Comparison of ENCODE assay signal across 6 worm cellular contexts in genomic region chrII:13817474-13817873, ce11.
TF ChIP-seq lines count a peak whose summit lies in the region.

No protein-coding gene starts in this region.

TF ChIP-seq in whole organism, L4 larva, 104 proteins besides CTCF, POLR2A, EP300 and RAD21:
- TF ChIP-seq nhr-102 (tag; optimal IDR thresholded peaks at IDR 0.05; lab: Kevin White, UChicago) (peak; percentile 2), php-3 (GFP tag; IDR thresholded peaks at IDR 0.05; lab: Robert Waterston, UW) (0 out of 2 replicates have a peak, but pooled peaks have one; percentile 7), lin-38 (GFP tag; IDR thresholded peaks at IDR 0.05; lab: Robert Waterston, UW) (peak; percentile 46), snpc-1.2 (GFP tag; IDR thresholded peaks at IDR 0.05; lab: Robert Waterston, UW) (0 out of 2 replicates have a peak, but pooled peaks have one; percentile 51), nhr-42 (GFP tag; IDR thresholded peaks at IDR 0.05; lab: Robert Waterston, UW) (0 out of 2 replicates have a peak, but pooled peaks have one; percentile 43), arid-1 (GFP tag; conservative IDR thresholded peaks at IDR 0.05; lab: Robert Waterston, UW) (0 out of 2 replicates have a peak, but pooled peaks have one; percentile 41)
TF ChIP-seq in whole organism, L4 larva: peak in this region for 6; not testable (repeated sequence) for 98.

TF ChIP-seq in whole organism, early embryonic, 17 proteins besides CTCF, POLR2A, EP300 and RAD21:
- peak; percentile 78; the same call in 1 of the 2 replicates for TF ChIP-seq sea-1 (GFP tag; conservative IDR thresholded peaks at IDR 0.05; lab: Robert Waterston, UW)
- TF ChIP-seq scrt-1 (GFP tag; IDR thresholded peaks at IDR 0.05; lab: Robert Waterston, UW): 0 out of 2 replicates have a peak, but pooled peaks have one; percentile 11
- TF ChIP-seq ama-1 (optimal IDR thresholded peaks at IDR 0.05; lab: Kevin White, UChicago): peak; percentile 72
- peak; percentile 73 for TF ChIP-seq aly-1 (tag; optimal IDR thresholded peaks at IDR 0.05; lab: Kevin White, UChicago)
- TF ChIP-seq pes-1 (GFP tag; IDR thresholded peaks at IDR 0.05; lab: Robert Waterston, UW): peak; percentile 67
TF ChIP-seq in whole organism, early embryonic: peak in this region for 5; not testable (repeated sequence) for 12.

TF ChIP-seq in whole organism, late embryonic, 69 proteins besides CTCF, POLR2A, EP300 and RAD21:
- TF ChIP-seq K09A11.1 (tag; optimal IDR thresholded peaks at IDR 0.05; lab: Kevin White, UChicago; ENCODE audit: insufficient read depth) (peak; percentile 19), ama-1 (optimal IDR thresholded peaks at IDR 0.05; lab: Kevin White, UChicago) (peak; percentile 66)
TF ChIP-seq in whole organism, late embryonic: peak in this region for 2; not testable (repeated sequence) for 67.

TF ChIP-seq in whole organism, midembryonic, 9 proteins besides CTCF, POLR2A, EP300 and RAD21:
- peak; percentile 84 for TF ChIP-seq flt-1 (GFP tag; IDR thresholded peaks at IDR 0.05; lab: Robert Waterston, UW)

TF ChIP-seq in whole organism, mixed stage, embryonic, 35 proteins besides CTCF, POLR2A, EP300 and RAD21:
- peak; percentile 32 for TF ChIP-seq ceh-39 (tag; optimal IDR thresholded peaks at IDR 0.05; lab: Kevin White, UChicago)
TF ChIP-seq in whole organism, mixed stage, embryonic: peak in this region for 1; not testable (repeated sequence) for 34.

TF ChIP-seq in whole organism, young adult, 124 proteins besides CTCF, POLR2A, EP300 and RAD21:
- TF ChIP-seq nfyb-1 (GFP tag; IDR thresholded peaks at IDR 0.05; lab: Robert Waterston, UW) (0 out of 2 replicates have a peak, but pooled peaks have one; percentile 19), dox-1 (GFP tag; IDR thresholded peaks at IDR 0.05; lab: Robert Waterston, UW) (peak; percentile 14; the same call in 1 of the 2 replicates), Y95B8A.8 (GFP tag; IDR thresholded peaks at IDR 0.05; lab: Robert Waterston, UW) (0 out of 2 replicates have a peak, but pooled peaks have one; percentile 13), madf-6 (GFP tag; IDR thresholded peaks at IDR 0.05; lab: Robert Waterston, UW) (peak; percentile 39; the same call in 1 of the 2 replicates), attf-6 (GFP tag; IDR thresholded peaks at IDR 0.05; lab: Robert Waterston, UW) (0 out of 2 replicates have a peak, but pooled peaks have one; percentile 29)
